Worm (Caenorhabditis elegans) whole organism, L4 larva: ENCODE data around the gene T16A9.5.

Experiments
- F26F4.8 ChIP-seq: fragments of 200-800 bp; sonication (Bioruptor generic); conservative IDR thresholded peaks from 2 replicates; pipeline ENCODE4 v1.3.6; 2022; ENCODE audit warnings: missing genetic modification characterization, missing compliant biosample characterization
- R02D3.7 ChIP-seq: fragments of 150-350 bp; sonication (generic microtip); optimal IDR thresholded peaks from 3 replicates; lab custom pipeline; 2014; ENCODE audit warnings: missing biosample characterization, missing genetic modification characterization
- T20F7.1 ChIP-seq: fragments of 200-800 bp; sonication (Bioruptor generic); optimal IDR thresholded peaks from 2 replicates; lab custom pipeline; 2018; ENCODE audit warnings: mild to moderate bottlenecking, missing genetic modification characterization, missing compliant biosample characterization
- Y105C5A.15 ChIP-seq: fragments of 200-800 bp; sonication (Bioruptor generic); IDR thresholded peaks from 2 replicates; pipeline ENCODE4 v1.3.6; 2022; ENCODE audit warnings: missing genetic modification characterization, missing compliant biosample characterization
- Y5F2A.4 ChIP-seq: fragments of 200-800 bp; sonication (Bioruptor generic); optimal IDR thresholded peaks from 2 replicates; lab custom pipeline; 2018; ENCODE audit warnings: mild to moderate bottlenecking, missing genetic modification characterization, missing compliant biosample characterization
- Y75B8A.6 ChIP-seq: fragments of 200-800 bp; sonication (Bioruptor generic); IDR thresholded peaks from 2 replicates; pipeline ENCODE4 v1.3.6; 2022; ENCODE audit warnings: missing genetic modification reagents, missing genetic modification characterization, missing compliant biosample characterization
- aly-2 ChIP-seq: sonication (generic microtip); optimal IDR thresholded peaks from 2 replicates; lab custom pipeline; 2018; ENCODE audit warnings: missing biosample characterization, missing genetic modification characterization
- ceh-20 ChIP-seq: fragments of 200-800 bp; sonication (Bioruptor generic); IDR thresholded peaks from 2 replicates; pipeline ENCODE4 v1.3.6; 2022; ENCODE audit warnings: missing genetic modification reagents, missing genetic modification characterization, missing compliant biosample characterization
- dmd-6 ChIP-seq: fragments of 200-800 bp; sonication (Bioruptor generic); IDR thresholded peaks from 2 replicates; pipeline ENCODE4 v1.3.6; 2022; ENCODE audit warnings: missing genetic modification reagents, missing genetic modification characterization, missing compliant biosample characterization
- dmd-8 ChIP-seq: fragments of 200-800 bp; sonication (Bioruptor generic); IDR thresholded peaks from 2 replicates; pipeline ENCODE4 v1.3.6; 2022; ENCODE audit warnings: missing genetic modification characterization, missing compliant biosample characterization
- dpl-1 ChIP-seq: fragments of 150-350 bp; optimal IDR thresholded peaks from 2 replicates; lab custom pipeline; 2014; ENCODE audit warnings: missing biosample characterization, missing genetic modification reagents, missing genetic modification characterization
- fos-1 ChIP-seq: fragments of 150-350 bp; optimal IDR thresholded peaks from 2 replicates; lab custom pipeline; 2014; ENCODE audit warnings: missing biosample characterization, missing genetic modification characterization
- gei-8 ChIP-seq: fragments of 200-800 bp; sonication (Bioruptor generic); optimal IDR thresholded peaks from 2 replicates; lab custom pipeline; 2018; ENCODE audit warnings: mild to moderate bottlenecking, missing genetic modification characterization, missing compliant biosample characterization
- hif-1 ChIP-seq, 2 experiments: sonication (generic microtip); optimal IDR thresholded peaks; 2 replicates each; lab custom pipeline; 2016 to 2017; ENCODE audit warnings: missing compliant biosample characterization in 2 of 2, missing genetic modification characterization in 2 of 2, missing genetic modification reagents in 2 of 2, missing genotype in 2 of 2, mild to moderate bottlenecking in 1 of 2
- hlh-11 ChIP-seq: fragments of 200-800 bp; sonication (Bioruptor generic); optimal IDR thresholded peaks from 2 replicates; lab custom pipeline; 2018; ENCODE audit warnings: mild to moderate bottlenecking, missing genetic modification characterization, missing compliant biosample characterization
- hlh-30 ChIP-seq: sonication (generic microtip); optimal IDR thresholded peaks from 2 replicates; lab custom pipeline; 2017; ENCODE audit warnings: antibody characterized with exemption, mild to moderate bottlenecking, missing genetic modification characterization, missing compliant biosample characterization; ENCODE audit not compliant: insufficient read depth
- hmg-1.1 ChIP-seq: fragments of 200-800 bp; sonication (Bioruptor generic); IDR thresholded peaks from 2 replicates; pipeline ENCODE4 v1.3.6; 2022; ENCODE audit warnings: missing genetic modification reagents, missing genetic modification characterization, missing compliant biosample characterization
- lin-1 ChIP-seq: fragments of 200-800 bp; sonication (Bioruptor generic); IDR thresholded peaks from 2 replicates; pipeline ENCODE4 v1.3.6; 2022; ENCODE audit warnings: missing genetic modification reagents, missing genetic modification characterization, missing compliant biosample characterization
- lin-13 ChIP-seq: fragments of 150-350 bp; optimal IDR thresholded peaks from 2 replicates; lab custom pipeline; 2014; ENCODE audit warnings: missing biosample characterization, missing genetic modification reagents, missing genetic modification characterization
- madf-5 ChIP-seq, 2 experiments: fragments of 200-800 bp; sonication (Bioruptor generic); IDR thresholded peaks; 2 replicates each; pipeline ENCODE4 v1.3.6; 2022; ENCODE audit warnings: missing compliant biosample characterization in 2 of 2, missing genetic modification characterization in 2 of 2
- madf-9 ChIP-seq: fragments of 200-800 bp; sonication (Bioruptor generic); conservative IDR thresholded peaks from 2 replicates; pipeline ENCODE4 v1.3.6; 2022; ENCODE audit warnings: missing genetic modification reagents, missing genetic modification characterization, missing compliant biosample characterization
- mdl-1 ChIP-seq, 2 experiments: fragments of 150-350 bp in 1 of 2; sonication (generic microtip) in 1 of 2; optimal IDR thresholded peaks; 2 replicates each; lab custom pipeline; 2014 to 2017; ENCODE audit warnings: missing biosample characterization in 2 of 2, missing genetic modification characterization in 2 of 2
- mdt-29 ChIP-seq: fragments of 200-800 bp; sonication (Bioruptor generic); IDR thresholded peaks from 2 replicates; pipeline ENCODE4 v1.3.6; 2022; ENCODE audit warnings: missing genetic modification reagents, missing genetic modification characterization, missing compliant biosample characterization
- mes-2 ChIP-seq: sonication (generic microtip); optimal IDR thresholded peaks from 2 replicates; lab custom pipeline; 2016; ENCODE audit warnings: missing genotype, mild to moderate bottlenecking, missing genetic modification characterization, missing compliant biosample characterization; ENCODE audit not compliant: poor library complexity, severe bottlenecking
- mxl-3 ChIP-seq: fragments of 200-800 bp; sonication (Bioruptor generic); optimal IDR thresholded peaks from 2 replicates; lab custom pipeline; 2018; ENCODE audit warnings: mild to moderate bottlenecking, missing genetic modification characterization, missing compliant biosample characterization
- nhr-10 ChIP-seq: fragments of 150-350 bp; optimal IDR thresholded peaks from 2 replicates; lab custom pipeline; 2014; ENCODE audit warnings: missing biosample characterization, missing genetic modification characterization
- nhr-28 ChIP-seq: fragments of 150-350 bp; optimal IDR thresholded peaks from 2 replicates; lab custom pipeline; 2014; ENCODE audit warnings: missing biosample characterization, missing genetic modification characterization
- nhr-48 ChIP-seq: sonication (generic microtip); optimal IDR thresholded peaks from 2 replicates; lab custom pipeline; 2016; ENCODE audit warnings: mild to moderate bottlenecking, missing genetic modification characterization, missing compliant biosample characterization
- nhr-77 ChIP-seq: fragments of 150-350 bp; optimal IDR thresholded peaks from 2 replicates; lab custom pipeline; 2014; ENCODE audit warnings: missing biosample characterization, missing genetic modification characterization
- php-3 ChIP-seq: fragments of 200-800 bp; sonication (Bioruptor generic); IDR thresholded peaks from 2 replicates; pipeline ENCODE4 v1.3.6; 2022; ENCODE audit warnings: missing genetic modification reagents, missing genetic modification characterization, missing compliant biosample characterization
- pqm-1 ChIP-seq: sonication (generic microtip); optimal IDR thresholded peaks from 2 replicates; lab custom pipeline; 2017; ENCODE audit warnings: missing biosample characterization, missing genetic modification characterization
- rbr-2 ChIP-seq: sonication (generic microtip); optimal IDR thresholded peaks from 2 replicates; lab custom pipeline; 2016; ENCODE audit warnings: missing genotype, missing genetic modification characterization, missing compliant biosample characterization
- snpc-1.2 ChIP-seq: fragments of 200-800 bp; sonication (Bioruptor generic); IDR thresholded peaks from 2 replicates; pipeline ENCODE4 v1.3.6; 2022; ENCODE audit warnings: missing genetic modification reagents, missing genetic modification characterization, missing compliant biosample characterization
- unc-130 ChIP-seq: sonication (generic microtip); optimal IDR thresholded peaks from 2 replicates; lab custom pipeline; 2016; ENCODE audit warnings: missing genetic modification reagents, missing genetic modification characterization, missing compliant biosample characterization
- unc-39 ChIP-seq: sonication (generic microtip); optimal IDR thresholded peaks from 2 replicates; lab custom pipeline; 2017; ENCODE audit warnings: missing biosample characterization, missing genetic modification characterization
- unc-62 ChIP-seq, 3 experiments: fragments of 150-350 bp in 1 of 3; sonication (generic microtip); optimal IDR thresholded peaks in 2 of 3; peaks in 1 of 3; 1 replicate in 1 of 3; 2 replicates in 2 of 3; lab custom pipeline; 2014 to 2017; ENCODE audit warnings: missing biosample characterization in 3 of 3, missing genetic modification characterization in 3 of 3, missing genetic modification reagents in 3 of 3, missing genotype in 1 of 3

Gene T16A9.5

DNA sequence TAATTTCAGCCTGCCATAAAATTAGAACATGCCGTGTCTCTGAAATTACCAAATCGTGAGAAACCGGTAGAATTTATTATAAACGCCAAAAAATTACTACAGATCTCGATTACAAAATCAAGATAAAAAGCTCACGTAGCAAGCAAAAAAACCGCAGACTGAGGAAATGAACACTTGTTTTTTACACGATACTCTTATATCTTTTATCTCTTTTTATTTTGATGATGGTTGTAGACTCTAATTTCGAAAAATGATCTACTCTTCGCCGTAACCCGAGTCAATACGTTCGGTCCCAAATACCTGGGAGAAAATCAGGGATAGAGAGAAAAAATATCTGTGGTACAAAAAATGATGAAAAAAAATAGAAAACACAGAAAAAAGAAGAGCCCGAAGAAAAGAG is 8.1 kb upstream of the T16A9.5 start:
- TF ChIP-seq hlh-30: no peak
- no peak for TF ChIP-seq mes-2 (tag; lab: Kevin White, UChicago)
- no peak for TF ChIP-seq F26F4.8 (GFP tag; lab: Robert Waterston, UW)
- no peak for TF ChIP-seq dmd-6 (GFP tag; lab: Robert Waterston, UW)
- no peak for TF ChIP-seq unc-130 (GFP tag; lab: Kevin White, UChicago)
- no peak for TF ChIP-seq Y75B8A.6 (GFP tag; lab: Robert Waterston, UW)
- no peak for TF ChIP-seq rbr-2 (tag; lab: Kevin White, UChicago)
- TF ChIP-seq snpc-1.2 (GFP tag; lab: Robert Waterston, UW): no peak
- TF ChIP-seq madf-5 (GFP tag; IDR thresholded peaks at IDR 0.05; lab: Robert Waterston, UW): no peak
- TF ChIP-seq aly-2 (tag; lab: Kevin White, UChicago): no peak
- TF ChIP-seq R02D3.7 (tag; lab: Kevin White, UChicago): no peak
- no peak for TF ChIP-seq dmd-8
- no peak for TF ChIP-seq Y105C5A.15
- no peak for TF ChIP-seq T20F7.1
- TF ChIP-seq fos-1 (tag; lab: Kevin White, UChicago): no peak
- TF ChIP-seq, all 104 proteins: peak for 0

DNA sequence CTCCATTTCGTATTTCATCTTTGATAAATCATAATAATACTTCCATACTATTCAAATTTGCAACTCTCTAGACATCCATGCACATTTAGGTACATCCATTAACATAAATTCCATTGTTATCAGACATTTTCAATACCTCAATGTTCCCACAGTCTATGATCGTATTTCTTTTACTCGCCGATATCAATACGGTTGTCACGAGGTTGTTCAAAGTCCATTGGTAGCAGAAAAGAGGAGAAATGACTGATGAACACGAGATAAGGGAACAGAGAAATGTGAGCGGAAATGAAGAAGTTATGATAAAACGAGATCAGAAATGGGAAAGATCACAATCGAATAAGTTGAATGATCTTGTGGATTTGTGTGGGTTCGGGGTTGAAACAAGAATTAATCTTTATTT is 2.2 kb downstream of the T16A9.5 start:
- TF ChIP-seq nhr-48 (tag; lab: Kevin White, UChicago): peak; percentile 66
- no peak for TF ChIP-seq dmd-8
- peak; percentile 93 for TF ChIP-seq nhr-28 (tag; lab: Kevin White, UChicago)
- TF ChIP-seq mxl-3 (GFP tag; lab: Kevin White, UChicago): peak; percentile 83
- peak; percentile 34; the same call in 1 of the 2 replicates for TF ChIP-seq lin-1
- TF ChIP-seq hlh-30: peak; percentile 83
- peak; percentile 76 for TF ChIP-seq hlh-11
- peak; percentile 42 for TF ChIP-seq T20F7.1
- no peak for TF ChIP-seq rbr-2 (tag; lab: Kevin White, UChicago)
- TF ChIP-seq nhr-10: no peak
- peak; percentile 70 for TF ChIP-seq pqm-1
- peak in 1 of 2 experiments; percentile 99 for TF ChIP-seq unc-62 (GFP tag; optimal IDR thresholded peaks at IDR 0.05 in 1 of 2; lab: Kevin White, UChicago)
- no peak for TF ChIP-seq unc-62 (tag; optimal IDR thresholded peaks at IDR 0.05; lab: Kevin White, UChicago)
- TF ChIP-seq nhr-77 (tag; lab: Kevin White, UChicago): peak; percentile 74
- peak; percentile 60 for TF ChIP-seq dmd-6 (GFP tag; lab: Robert Waterston, UW)
- TF ChIP-seq hmg-1.1: no peak
- TF ChIP-seq mdl-1 (tag; optimal IDR thresholded peaks at IDR 0.05; lab: Kevin White, UChicago): peak in 1 of 2 experiments; percentile 81

DNA sequence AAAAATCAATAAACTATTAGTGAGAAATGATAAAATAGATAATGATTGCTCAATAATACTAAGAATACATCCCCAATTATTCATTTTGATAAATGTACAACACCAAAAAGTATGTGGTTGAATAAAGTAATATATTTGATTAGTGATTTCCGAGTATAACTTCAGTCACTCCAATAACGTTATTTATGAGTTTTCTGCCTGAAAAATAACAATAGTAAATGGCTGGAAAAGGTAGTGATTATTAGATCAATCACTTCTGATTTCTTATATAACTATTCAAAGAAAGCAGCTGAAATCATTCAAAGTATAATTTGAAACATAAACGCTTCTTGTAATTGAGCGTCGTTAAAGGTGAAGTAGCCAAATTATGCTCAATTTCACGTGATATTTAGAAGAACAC is 4.3 kb downstream of the T16A9.5 start, which contains the start of gene str-230:
Gene str-230 (minus strand): TSS at position 101 of the 400 bp plus-strand sequence.
- no peak for TF ChIP-seq mes-2 (tag; lab: Kevin White, UChicago)
- TF ChIP-seq dpl-1 (GFP tag; lab: Kevin White, UChicago): no peak
- no peak for TF ChIP-seq Y5F2A.4
- no peak for TF ChIP-seq madf-9 (GFP tag; lab: Robert Waterston, UW)
- no peak for TF ChIP-seq ceh-20 (GFP tag; lab: Robert Waterston, UW)
- TF ChIP-seq gei-8 (GFP tag; lab: Kevin White, UChicago): no peak
- no peak for TF ChIP-seq hif-1 (tag; optimal IDR thresholded peaks at IDR 0.05; lab: Kevin White, UChicago)
- TF ChIP-seq mdt-29 (GFP tag; lab: Robert Waterston, UW): no peak
- no peak for TF ChIP-seq rbr-2 (tag; lab: Kevin White, UChicago)
- no peak for TF ChIP-seq fos-1 (tag; lab: Kevin White, UChicago)
- no peak for TF ChIP-seq F26F4.8 (GFP tag; lab: Robert Waterston, UW)
- no peak for TF ChIP-seq unc-39
- no peak for TF ChIP-seq php-3 (GFP tag; lab: Robert Waterston, UW)
- TF ChIP-seq lin-13 (GFP tag; lab: Kevin White, UChicago): no peak
